Fruit fly (Drosophila melanogaster): ENCODE results near the gene Jasper.

Jasper gene

DNA sequence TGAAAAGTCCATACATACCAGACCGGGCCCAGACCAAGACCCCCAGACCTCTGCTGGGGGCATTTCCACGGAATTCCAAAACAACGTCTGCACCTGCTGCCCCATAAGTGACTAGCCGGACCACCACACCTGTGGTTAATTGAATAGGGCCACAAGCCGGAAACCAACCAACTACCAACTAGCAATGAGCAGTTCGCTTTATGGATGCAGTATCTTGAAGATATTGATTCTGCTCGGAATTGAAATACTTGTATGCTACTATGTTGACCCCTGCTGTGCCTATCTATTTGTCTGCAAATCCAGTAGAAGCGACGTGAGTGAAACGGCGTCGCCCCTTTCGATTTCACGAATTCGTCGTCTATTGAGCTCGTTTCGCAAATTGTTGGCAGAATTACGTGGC, 43.5 kb downstream of the Jasper start (continued):
- no peak for TF ChIP-seq gfzf (GFP tag; optimal IDR thresholded peaks at IDR 0.05)
- TF ChIP-seq nerfin-2 (GFP tag; IDR thresholded peaks at IDR 0.05; ENCODE audit: partially characterized antibody): no peak
- TF ChIP-seq bowl (GFP tag; IDR thresholded peaks at IDR 0.05): no peak
- TF ChIP-seq nerfin-1 (tag; optimal IDR thresholded peaks at IDR 0.05): no peak
- TF ChIP-seq CG4282 (GFP tag; optimal IDR thresholded peaks at IDR 0.05): no peak
- no peak for TF ChIP-seq BEAF-32 (GFP tag; optimal IDR thresholded peaks at IDR 0.05)
- no peak for TF ChIP-seq pan (optimal IDR thresholded peaks at IDR 0.05)
- TF ChIP-seq pan (GFP tag; optimal IDR thresholded peaks at IDR 0.05 in 1 of 2, IDR thresholded peaks at IDR 0.05 in 1 of 2): peak in 1 of 2 experiments; percentile 40
- no peak for TF ChIP-seq CG5245 (GFP tag; optimal IDR thresholded peaks at IDR 0.05)
- no peak for TF ChIP-seq Lim3 (GFP tag; IDR thresholded peaks at IDR 0.05)
- TF ChIP-seq Mrtf (GFP tag; IDR thresholded peaks at IDR 0.05): 0 out of 3 replicates have a peak, but pooled peaks have one; percentile 29
- TF ChIP-seq CG32532 (GFP tag; IDR thresholded peaks at IDR 0.05): peak; percentile 39; the same call in 1 of the 2 replicates
- peak; percentile 38 for TF ChIP-seq CG6689 (GFP tag; IDR thresholded peaks at IDR 0.05)
- TF ChIP-seq gcm2 (GFP tag; optimal IDR thresholded peaks at IDR 0.05): no peak
- no peak for TF ChIP-seq ro (GFP tag; IDR thresholded peaks at IDR 0.05)
- TF ChIP-seq Gsc (GFP tag; IDR thresholded peaks at IDR 0.05): no peak
- no peak for TF ChIP-seq twi (tag; optimal IDR thresholded peaks at IDR 0.05)
- TF ChIP-seq sr (GFP tag; IDR thresholded peaks at IDR 0.05): no peak
- no peak for TF ChIP-seq fru (optimal IDR thresholded peaks at IDR 0.05)
- TF ChIP-seq CG15269 (tag; optimal IDR thresholded peaks at IDR 0.05): peak; percentile 5
- no peak for TF ChIP-seq disco-r (GFP tag; optimal IDR thresholded peaks at IDR 0.05)
- no peak for TF ChIP-seq Bgb (GFP tag; IDR thresholded peaks at IDR 0.05; ENCODE audit: partially characterized antibody)
- TF ChIP-seq CG11723 (GFP tag; optimal IDR thresholded peaks at IDR 0.05): no peak
- TF ChIP-seq CG14860 (GFP tag; IDR thresholded peaks at IDR 0.05; ENCODE audit: partially characterized antibody): no peak
- no peak for TF ChIP-seq vnd (GFP tag; IDR thresholded peaks at IDR 0.05; ENCODE audit: partially characterized antibody)
- no peak for TF ChIP-seq zen2 (GFP tag; IDR thresholded peaks at IDR 0.05; ENCODE audit: partially characterized antibody)
- no peak for TF ChIP-seq CG31224 (GFP tag; IDR thresholded peaks at IDR 0.05)
- TF ChIP-seq zfh2 (GFP tag; optimal IDR thresholded peaks at IDR 0.05): peak; percentile 48
- TF ChIP-seq Dfd (GFP tag; optimal IDR thresholded peaks at IDR 0.05): no peak
- no peak for TF ChIP-seq Dll (GFP tag; IDR thresholded peaks at IDR 0.05; ENCODE audit: partially characterized antibody)
- TF ChIP-seq CG15696 (tag; optimal IDR thresholded peaks at IDR 0.05): no peak
- TF ChIP-seq CG12155 (GFP tag; optimal IDR thresholded peaks at IDR 0.05): no peak
- TF ChIP-seq CG3281 (GFP tag; optimal IDR thresholded peaks at IDR 0.05): no peak
- TF ChIP-seq Tbp (GFP tag; optimal IDR thresholded peaks at IDR 0.05): no peak
- no peak for TF ChIP-seq fu2 (GFP tag; optimal IDR thresholded peaks at IDR 0.05)
- no peak for TF ChIP-seq CG1832 (GFP tag; optimal IDR thresholded peaks at IDR 0.05)
- peak; percentile 16; the same call in 1 of the 4 replicates for TF ChIP-seq Gug (GFP tag; IDR thresholded peaks at IDR 0.05)
- TF ChIP-seq Meics (GFP tag; optimal IDR thresholded peaks at IDR 0.05): peak; percentile 1
- TF ChIP-seq gem (tag; optimal IDR thresholded peaks at IDR 0.05): peak; percentile 25
- no peak for TF ChIP-seq cad (GFP tag; optimal IDR thresholded peaks at IDR 0.05)
- TF ChIP-seq MBD-R2 (GFP tag; IDR thresholded peaks at IDR 0.05): no peak
- no peak for TF ChIP-seq zen (tag; optimal IDR thresholded peaks at IDR 0.05)
- no peak for TF ChIP-seq sna (GFP tag; IDR thresholded peaks at IDR 0.05; ENCODE audit: partially characterized antibody)
- TF ChIP-seq Asciz (GFP tag; optimal IDR thresholded peaks at IDR 0.05): no peak
- TF ChIP-seq CG6854 (GFP tag; optimal IDR thresholded peaks at IDR 0.05): no peak
- no peak for TF ChIP-seq Trl (optimal IDR thresholded peaks at IDR 0.05)
- TF ChIP-seq Trl (GFP tag; optimal IDR thresholded peaks at IDR 0.05): no peak
- TF ChIP-seq CG8089 (GFP tag; optimal IDR thresholded peaks at IDR 0.05): no peak
- TF ChIP-seq CG1603 (tag; optimal IDR thresholded peaks at IDR 0.05): peak; percentile 33
- TF ChIP-seq Drgx (GFP tag; IDR thresholded peaks at IDR 0.05): peak; percentile 96
- no peak for TF ChIP-seq CG7786 (GFP tag; optimal IDR thresholded peaks at IDR 0.05)
- TF ChIP-seq Jarid2 (GFP tag; optimal IDR thresholded peaks at IDR 0.05): no peak
